Fruit fly (Drosophila melanogaster) whole organism, wandering third instar larva: Measurements from ENCODE around the gene sstn.

Experiments
- Abd-B ChIP-seq: fragments of >200 bp; optimal IDR thresholded peaks from 2 replicates; lab custom pipeline; 2017; ENCODE audit warnings: missing biosample characterization, missing genetic modification characterization
- CG32264 ChIP-seq: fragments of 200-800 bp; sonication (Bioruptor generic); optimal IDR thresholded peaks from 2 replicates; lab custom pipeline; 2016; ENCODE audit warnings: missing biosample characterization, missing genetic modification characterization
- CG9705 ChIP-seq: fragments of 200-800 bp; sonication (Bioruptor generic); optimal IDR thresholded peaks from 2 replicates; lab custom pipeline; 2018; ENCODE audit warnings: missing biosample characterization, mild to moderate bottlenecking, missing genetic modification characterization
- CrebA ChIP-seq: fragments of 200-800 bp; sonication (Bioruptor generic); optimal IDR thresholded peaks from 2 replicates; lab custom pipeline; 2016; ENCODE audit warnings: missing biosample characterization, mild to moderate bottlenecking, missing genetic modification characterization, borderline replicate concordance
- Dfd ChIP-seq: fragments of >200 bp; optimal IDR thresholded peaks from 2 replicates; lab custom pipeline; 2017; ENCODE audit warnings: missing biosample characterization, missing genetic modification characterization
- Dif ChIP-seq: fragments of 200-275, 200-300 bp; sonication (Bioruptor generic); optimal IDR thresholded peaks from 2 replicates; lab custom pipeline; 2018; ENCODE audit warnings: missing biosample characterization, missing genetic modification characterization; ENCODE audit not compliant: partially characterized antibody
- GATAd ChIP-seq: sonication (Bioruptor generic); optimal IDR thresholded peaks from 2 replicates; lab custom pipeline; 2016; ENCODE audit warnings: missing biosample characterization, missing genetic modification characterization
- HLH106 ChIP-seq: fragments of 200-800 bp; optimal IDR thresholded peaks from 3 replicates; lab custom pipeline; 2019; ENCODE audit warnings: missing biosample characterization, mild to moderate bottlenecking, missing genetic modification characterization, moderate library complexity
- Hnf4 ChIP-seq: fragments of 200-800 bp; sonication (Bioruptor generic); optimal IDR thresholded peaks from 2 replicates; lab custom pipeline; 2016; ENCODE audit warnings: missing biosample characterization, mild to moderate bottlenecking, missing genetic modification characterization
- Hr78 ChIP-seq: fragments of >200 bp; optimal IDR thresholded peaks from 2 replicates; lab custom pipeline; 2017; ENCODE audit warnings: missing biosample characterization, missing genetic modification characterization
- Hr83 ChIP-seq: fragments of 200-300 bp; sonication (Bioruptor generic); optimal IDR thresholded peaks from 2 replicates; lab custom pipeline; 2016; ENCODE audit warnings: missing biosample characterization, mild to moderate bottlenecking, missing genetic modification characterization, moderate library complexity; ENCODE audit not compliant: poor library complexity, severe bottlenecking
- Jra ChIP-seq: sonication (Bioruptor generic); optimal IDR thresholded peaks from 2 replicates; lab custom pipeline; 2016; ENCODE audit warnings: missing biosample characterization, missing genetic modification characterization
- Mio ChIP-seq: sonication (Bioruptor generic); optimal IDR thresholded peaks from 2 replicates; lab custom pipeline; 2016; ENCODE audit warnings: missing biosample characterization, missing genetic modification characterization
- Myc ChIP-seq: fragments of >200 bp; optimal IDR thresholded peaks from 2 replicates; lab custom pipeline; 2017
- N ChIP-seq: fragments of >200 bp; optimal IDR thresholded peaks from 2 replicates; lab custom pipeline; 2018; ENCODE audit warnings: missing biosample characterization, missing external identifiers, missing genetic modification characterization
- OdsH ChIP-seq: fragments of 200-800 bp; sonication (Bioruptor generic); optimal IDR thresholded peaks from 2 replicates; lab custom pipeline; 2016; ENCODE audit warnings: missing biosample characterization, mild to moderate bottlenecking, missing genetic modification characterization
- Rel ChIP-seq, 2 experiments: fragments of 200-800 bp; sonication (Bioruptor generic) in 1 of 2; optimal IDR thresholded peaks; 2 replicates in 1 of 2; 3 replicates in 1 of 2; lab custom pipeline; 2016 to 2019; ENCODE audit warnings: mild to moderate bottlenecking in 2 of 2, missing biosample characterization in 2 of 2, missing genetic modification characterization in 2 of 2, moderate library complexity in 1 of 2
- Sp1 ChIP-seq: fragments of 200-800 bp; sonication (Bioruptor generic); optimal IDR thresholded peaks from 3 replicates; lab custom pipeline; 2019; ENCODE audit warnings: missing biosample characterization, mild to moderate bottlenecking, missing genetic modification characterization, moderate library complexity
- Vsx2 ChIP-seq: fragments of 200-300, 225-300 bp; sonication (Bioruptor generic); optimal IDR thresholded peaks from 2 replicates; lab custom pipeline; 2018; ENCODE audit warnings: missing biosample characterization, missing genetic modification characterization; ENCODE audit not compliant: partially characterized antibody
- br ChIP-seq: fragments of 200-800 bp; sonication (Bioruptor generic); optimal IDR thresholded peaks from 2 replicates; lab custom pipeline; 2016; ENCODE audit warnings: missing biosample characterization, missing genetic modification characterization
- brk ChIP-seq: fragments of 200-800 bp; sonication (Bioruptor generic); optimal IDR thresholded peaks from 2 replicates; lab custom pipeline; 2016; ENCODE audit warnings: missing biosample characterization, mild to moderate bottlenecking, missing genetic modification characterization
- dl ChIP-seq, 2 experiments: fragments of 175-275, 200-275 bp in 1 of 2; fragments of 200-275 bp in 1 of 2; sonication (Bioruptor generic); optimal IDR thresholded peaks; lab custom pipeline; 2018; ENCODE audit warnings: mild to moderate bottlenecking in 2 of 2, missing biosample characterization in 2 of 2, missing genetic modification characterization in 2 of 2, moderate library complexity in 2 of 2; ENCODE audit not compliant: partially characterized antibody in 2 of 2, insufficient read depth in 1 of 2
- dmrt93B ChIP-seq: fragments of 200-800 bp; sonication (Bioruptor generic); optimal IDR thresholded peaks from 2 replicates; lab custom pipeline; 2018; ENCODE audit warnings: missing biosample characterization, mild to moderate bottlenecking, missing genetic modification characterization
- dsf ChIP-seq: sonication (Bioruptor generic); optimal IDR thresholded peaks from 2 replicates; lab custom pipeline; 2016; ENCODE audit warnings: missing biosample characterization, missing genetic modification characterization, borderline replicate concordance
- ey ChIP-seq: fragments of 200-800 bp; sonication (Bioruptor generic); optimal IDR thresholded peaks from 2 replicates; lab custom pipeline; 2016; ENCODE audit warnings: missing biosample characterization, missing genetic modification characterization
- foxo ChIP-seq, 2 experiments: fragments of 200-800 bp; sonication (Bioruptor generic); optimal IDR thresholded peaks; 2 replicates in 1 of 2; 3 replicates in 1 of 2; lab custom pipeline; 2016 to 2017; ENCODE audit warnings: missing biosample characterization in 2 of 2, missing genetic modification characterization in 2 of 2
- fru ChIP-seq: fragments of 200-800 bp; sonication (Bioruptor generic); optimal IDR thresholded peaks from 3 replicates; lab custom pipeline; 2016; ENCODE audit warnings: missing biosample characterization, mild to moderate bottlenecking, missing genetic modification characterization
- h ChIP-seq: fragments of 200-800 bp; sonication (Bioruptor generic); optimal IDR thresholded peaks from 3 replicates; lab custom pipeline; 2016; ENCODE audit warnings: missing biosample characterization, mild to moderate bottlenecking, missing genetic modification characterization
- jim ChIP-seq: fragments of 175-275, 200-325 bp; sonication (Bioruptor generic); optimal IDR thresholded peaks from 2 replicates; lab custom pipeline; 2016; ENCODE audit warnings: missing biosample characterization, mild to moderate bottlenecking, missing genetic modification characterization
- lola ChIP-seq: fragments of >200 bp; optimal IDR thresholded peaks from 2 replicates; lab custom pipeline; 2017; ENCODE audit warnings: missing biosample characterization, missing genetic modification characterization
- pan ChIP-seq: fragments of >200 bp; optimal IDR thresholded peaks from 2 replicates; lab custom pipeline; 2017
- psq ChIP-seq: fragments of 200-800 bp; sonication (Bioruptor generic); optimal IDR thresholded peaks from 3 replicates; lab custom pipeline; 2017; ENCODE audit warnings: missing biosample characterization, mild to moderate bottlenecking, missing genetic modification characterization, moderate library complexity
- rgr ChIP-seq: fragments of 200-800 bp; sonication (Bioruptor generic); optimal IDR thresholded peaks from 3 replicates; lab custom pipeline; 2016; ENCODE audit warnings: missing biosample characterization, mild to moderate bottlenecking, missing genetic modification characterization
- sage ChIP-seq: fragments of 200-800 bp; sonication (Bioruptor generic); optimal IDR thresholded peaks from 2 replicates; lab custom pipeline; 2016; ENCODE audit warnings: missing biosample characterization, mild to moderate bottlenecking, missing genetic modification characterization
- sv ChIP-seq: fragments of 200-800 bp; sonication (Bioruptor generic); optimal IDR thresholded peaks from 3 replicates; lab custom pipeline; 2016; ENCODE audit warnings: missing biosample characterization, missing genetic modification characterization
- tai ChIP-seq: sonication (Bioruptor generic); optimal IDR thresholded peaks from 2 replicates; lab custom pipeline; 2016; ENCODE audit warnings: missing biosample characterization, missing genetic modification characterization
- usp ChIP-seq: fragments of >200 bp; optimal IDR thresholded peaks from 2 replicates; lab custom pipeline; 2017; ENCODE audit warnings: missing biosample characterization, missing genetic modification characterization
- woc ChIP-seq: sonication (Bioruptor generic); optimal IDR thresholded peaks from 2 replicates; lab custom pipeline; 2016; ENCODE audit warnings: missing biosample characterization, mild to moderate bottlenecking, missing genetic modification characterization

Gene sstn

dm6 chr3L:15100983-15101382 is 6.5 kb upstream of the sstn start:
- TF ChIP-seq sv (no peak), psq (GFP tag; lab: Kevin White, UChicago) (no peak), dsf (GFP tag; lab: Kevin White, UChicago) (no peak), pan (lab: Kevin White, UChicago) (no peak), Mio (GFP tag; lab: Kevin White, UChicago) (no peak), Dif (GFP tag; lab: Kevin White, UChicago) (no peak), Hr78 (GFP tag; lab: Kevin White, UChicago) (no peak), ey (no peak), foxo (GFP tag; optimal IDR thresholded peaks at IDR 0.05; lab: Kevin White, UChicago) (no peak)
- TF ChIP-seq, all 38 proteins: peak for 0

dm6 chr3L:15099541-15099940 is 5.0 kb upstream of the sstn start:
- TF ChIP-seq Mio (GFP tag; lab: Kevin White, UChicago) (no peak), Rel (GFP tag; optimal IDR thresholded peaks at IDR 0.05; lab: Kevin White, UChicago) (no peak), Rel (tag; optimal IDR thresholded peaks at IDR 0.05; lab: Kevin White, UChicago) (peak; percentile 97), Vsx2 (GFP tag; lab: Kevin White, UChicago) (no peak), br (no peak), woc (GFP tag; lab: Kevin White, UChicago) (no peak), fru (GFP tag; lab: Kevin White, UChicago) (no peak)
- TF ChIP-seq, all 38 proteins: peak for 1

- TF ChIP-seq Rel (GFP tag; optimal IDR thresholded peaks at IDR 0.05; lab: Kevin White, UChicago) = no peak
- no peak for TF ChIP-seq Rel (tag; optimal IDR thresholded peaks at IDR 0.05; lab: Kevin White, UChicago)
- TF ChIP-seq rgr = peak; percentile 54
- no peak for TF ChIP-seq Myc (lab: Kevin White, UChicago)
- TF ChIP-seq ey = no peak
- no peak for TF ChIP-seq usp (GFP tag; lab: Kevin White, UChicago)
- TF ChIP-seq pan (lab: Kevin White, UChicago) = no peak
- TF ChIP-seq Abd-B (GFP tag; lab: Kevin White, UChicago) = no peak
- TF ChIP-seq CG9705 (GFP tag; lab: Kevin White, UChicago) = peak; percentile 34
- no peak for TF ChIP-seq dl (GFP tag; optimal IDR thresholded peaks at IDR 0.05; lab: Kevin White, UChicago; ENCODE audit: insufficient read depth in 1 of 2, partially characterized antibody in 2 of 2)
- TF ChIP-seq br = peak; percentile 14
- no peak for TF ChIP-seq CrebA (GFP tag; lab: Kevin White, UChicago)
- no peak for TF ChIP-seq Jra
- TF ChIP-seq Hnf4 (GFP tag; lab: Kevin White, UChicago) = peak; percentile 54
- peak; percentile 60 for TF ChIP-seq fru (GFP tag; lab: Kevin White, UChicago)
- peak; percentile 55 for TF ChIP-seq OdsH (GFP tag; lab: Kevin White, UChicago)
- no peak for TF ChIP-seq Hr83
- TF ChIP-seq GATAd (GFP tag; lab: Kevin White, UChicago) = no peak
- no peak for TF ChIP-seq tai (GFP tag; lab: Kevin White, UChicago)
- no peak for TF ChIP-seq lola (GFP tag; lab: Kevin White, UChicago)
- peak; percentile 66 for TF ChIP-seq psq (GFP tag; lab: Kevin White, UChicago)
- TF ChIP-seq CG32264 (GFP tag; lab: Kevin White, UChicago) = no peak
- no peak for TF ChIP-seq Hr78 (GFP tag; lab: Kevin White, UChicago)
- TF ChIP-seq Dif (GFP tag; lab: Kevin White, UChicago) = peak; percentile 35
- TF ChIP-seq brk (GFP tag; lab: Kevin White, UChicago) = peak; percentile 59
- TF ChIP-seq woc (GFP tag; lab: Kevin White, UChicago) = no peak
- no peak for TF ChIP-seq sage (GFP tag; lab: Kevin White, UChicago)
- TF ChIP-seq Dfd (GFP tag; lab: Kevin White, UChicago) = no peak
- TF ChIP-seq Vsx2 (GFP tag; lab: Kevin White, UChicago) = no peak
- peak; percentile 48 for TF ChIP-seq dmrt93B
- no peak for TF ChIP-seq sv
- TF ChIP-seq HLH106 (tag; lab: Kevin White, UChicago) = peak; percentile 84
- TF ChIP-seq foxo (GFP tag; optimal IDR thresholded peaks at IDR 0.05; lab: Kevin White, UChicago) = peak in 1 of 2 experiments; percentile 78
- no peak for TF ChIP-seq Mio (GFP tag; lab: Kevin White, UChicago)
- TF ChIP-seq Sp1 (GFP tag; lab: Kevin White, UChicago) = peak; percentile 65
- no peak for TF ChIP-seq jim (GFP tag; lab: Kevin White, UChicago)
- TF ChIP-seq h = peak; percentile 64
- no peak for TF ChIP-seq N
- TF ChIP-seq dsf (GFP tag; lab: Kevin White, UChicago) = no peak
These were observed 4.4 kb upstream of the sstn start for dm6 chr3L:15098659-15099512.
